Fruit fly (Drosophila melanogaster) whole organism, embryonic: ENCODE data around the gene CG10194.

Experiments
- Atf-2 ChIP-seq: fragments of 200-800 bp; sonication (Bioruptor generic); optimal IDR thresholded peaks from 2 replicates; lab custom pipeline; 2016; ENCODE audit warnings: missing biosample characterization, missing genetic modification characterization
- Bgb ChIP-seq: fragments of 200-800 bp; sonication (Bioruptor generic); IDR thresholded peaks from 2 replicates; pipeline ENCODE4 v1.3.6; 2022; ENCODE audit warnings: missing biosample characterization, missing genetic modification characterization; ENCODE audit not compliant: partially characterized antibody
- CG11093 ChIP-seq: fragments of 200-800 bp; sonication (Bioruptor generic); IDR thresholded peaks from 3 replicates; pipeline ENCODE4 v1.3.6; 2022; ENCODE audit warnings: missing biosample characterization, missing genetic modification characterization
- CG1233 ChIP-seq: fragments of 200-800 bp; sonication (Bioruptor generic); optimal IDR thresholded peaks from 4 replicates; lab custom pipeline; 2018; ENCODE audit warnings: missing biosample characterization, mild to moderate bottlenecking, missing genetic modification characterization
- CG12769 ChIP-seq: fragments of 200-800 bp; sonication (Bioruptor generic); optimal IDR thresholded peaks from 2 replicates; lab custom pipeline; 2019; ENCODE audit warnings: missing biosample characterization, mild to moderate bottlenecking, missing genetic modification characterization, moderate library complexity
- CG12942 ChIP-seq: fragments of 200-800 bp; sonication (Bioruptor generic); optimal IDR thresholded peaks from 3 replicates; lab custom pipeline; 2016; ENCODE audit warnings: missing biosample characterization, missing genetic modification characterization
- CG14441 ChIP-seq: fragments of 200-800 bp; sonication (Bioruptor generic); IDR thresholded peaks from 2 replicates; pipeline ENCODE4 v1.3.6; 2022; ENCODE audit warnings: missing biosample characterization, missing genetic modification characterization
- CG14860 ChIP-seq: fragments of 200-800 bp; sonication (Bioruptor generic); IDR thresholded peaks from 3 replicates; pipeline ENCODE4 v1.3.6; 2022; ENCODE audit warnings: missing biosample characterization, missing genetic modification characterization; ENCODE audit not compliant: partially characterized antibody
- CG17385 ChIP-seq: fragments of 200-800 bp; sonication (Bioruptor generic); optimal IDR thresholded peaks from 3 replicates; lab custom pipeline; 2018; ENCODE audit warnings: missing biosample characterization, mild to moderate bottlenecking, missing genetic modification characterization
- CG2678 ChIP-seq: fragments of 200-800 bp; sonication (Bioruptor generic); optimal IDR thresholded peaks from 3 replicates; lab custom pipeline; 2019; ENCODE audit warnings: missing biosample characterization, mild to moderate bottlenecking, missing genetic modification characterization, moderate library complexity
- CG30020 ChIP-seq: fragments of 200-800 bp; optimal IDR thresholded peaks from 2 replicates; lab custom pipeline; 2019; ENCODE audit warnings: missing biosample characterization, mild to moderate bottlenecking, missing genetic modification characterization, moderate library complexity
- CG31441 ChIP-seq: fragments of 200-800 bp; sonication (Bioruptor generic); IDR thresholded peaks from 2 replicates; pipeline ENCODE4 v1.3.6; 2022; ENCODE audit warnings: missing biosample characterization, missing genetic modification characterization
- CG33213 ChIP-seq: fragments of 200-800 bp; sonication (Bioruptor generic); optimal IDR thresholded peaks from 3 replicates; lab custom pipeline; 2016; ENCODE audit warnings: missing biosample characterization, missing genetic modification characterization
- CG33557 ChIP-seq: fragments of 200-800 bp; sonication (Bioruptor generic); optimal IDR thresholded peaks from 2 replicates; lab custom pipeline; 2019; ENCODE audit warnings: missing biosample characterization, mild to moderate bottlenecking, missing genetic modification characterization, moderate library complexity
- CG34224 ChIP-seq: fragments of 200-800 bp; sonication (Bioruptor generic); IDR thresholded peaks from 3 replicates; pipeline ENCODE4 v1.3.6; 2022; ENCODE audit warnings: missing biosample characterization, missing genetic modification characterization; ENCODE audit not compliant: partially characterized antibody
- CG6254 ChIP-seq: fragments of 200-800 bp; sonication (Bioruptor generic); optimal IDR thresholded peaks from 3 replicates; lab custom pipeline; 2017; ENCODE audit warnings: mild to moderate bottlenecking, missing biosample characterization, missing genetic modification reagents, missing genetic modification characterization
- CG6791 ChIP-seq: fragments of 200-800 bp; sonication (Bioruptor generic); IDR thresholded peaks from 3 replicates; pipeline ENCODE4 v1.3.6; 2022; ENCODE audit warnings: missing biosample characterization, missing genetic modification characterization; ENCODE audit not compliant: partially characterized antibody
- CG7928 ChIP-seq: fragments of 200-800 bp; sonication (Bioruptor generic); optimal IDR thresholded peaks from 2 replicates; lab custom pipeline; 2017; ENCODE audit warnings: missing biosample characterization, mild to moderate bottlenecking, missing genetic modification characterization
- CTCF ChIP-seq: fragments of 200-800 bp; sonication (Bioruptor generic); optimal IDR thresholded peaks from 2 replicates; lab custom pipeline; 2017; ENCODE audit warnings: missing biosample characterization, mild to moderate bottlenecking, missing genetic modification characterization, moderate library complexity
- D ChIP-seq, 2 experiments: fragments of 200-800 bp in 1 of 2; fragments of >200 bp in 1 of 2; sonication (Bioruptor generic) in 1 of 2; optimal IDR thresholded peaks; 2 replicates in 1 of 2; 3 replicates in 1 of 2; lab custom pipeline; 2017; ENCODE audit warnings: mild to moderate bottlenecking in 1 of 2, missing biosample characterization in 1 of 2, missing genetic modification characterization in 1 of 2, missing genetic modification reagents in 1 of 2
- Dip3 ChIP-seq: fragments of 200-800 bp; sonication (Bioruptor generic); optimal IDR thresholded peaks from 3 replicates; lab custom pipeline; 2016; ENCODE audit warnings: missing biosample characterization, missing genetic modification characterization
- Dll ChIP-seq: fragments of 200-800 bp; sonication (Bioruptor generic); IDR thresholded peaks from 4 replicates; pipeline ENCODE4 v1.3.6; 2022; ENCODE audit warnings: missing biosample characterization, missing genetic modification characterization; ENCODE audit not compliant: partially characterized antibody
- Dp ChIP-seq: fragments of 200-800 bp; sonication (Bioruptor generic); optimal IDR thresholded peaks from 2 replicates; lab custom pipeline; 2018; ENCODE audit warnings: missing biosample characterization, mild to moderate bottlenecking, missing genetic modification characterization, moderate library complexity
- Mes4 ChIP-seq: fragments of 200-800 bp; sonication (Bioruptor generic); optimal IDR thresholded peaks from 2 replicates; lab custom pipeline; 2016; ENCODE audit warnings: missing biosample characterization, missing genetic modification characterization
- Myb ChIP-seq: fragments of 200-800 bp; sonication (Bioruptor generic); optimal IDR thresholded peaks from 2 replicates; lab custom pipeline; 2016; ENCODE audit warnings: missing biosample characterization, missing genetic modification characterization
- Nf-YB ChIP-seq: fragments of 200-800 bp; sonication (Bioruptor generic); optimal IDR thresholded peaks from 3 replicates; lab custom pipeline; 2019; ENCODE audit warnings: missing biosample characterization, mild to moderate bottlenecking, missing genetic modification characterization, moderate library complexity
- Ptx1 ChIP-seq: fragments of 200-800 bp; sonication (Bioruptor generic); IDR thresholded peaks from 2 replicates; pipeline ENCODE4 v1.3.6; 2022; ENCODE audit warnings: missing biosample characterization, missing genetic modification characterization
- Scr ChIP-seq: fragments of 200-800 bp; sonication (Bioruptor generic); IDR thresholded peaks from 2 replicates; pipeline ENCODE4 v1.3.6; 2022; ENCODE audit warnings: missing biosample characterization, missing genetic modification characterization; ENCODE audit not compliant: partially characterized antibody
- ac ChIP-seq: fragments of 200-800 bp; sonication (Bioruptor generic); optimal IDR thresholded peaks from 3 replicates; lab custom pipeline; 2017; ENCODE audit warnings: missing biosample characterization, mild to moderate bottlenecking, missing genetic modification characterization
- bcd ChIP-seq: fragments of 200-800 bp; sonication (Bioruptor generic); optimal IDR thresholded peaks from 2 replicates; lab custom pipeline; 2017; ENCODE audit warnings: missing biosample characterization, mild to moderate bottlenecking, missing genetic modification characterization
- btn ChIP-seq: fragments of 200-800 bp; sonication (Bioruptor generic); optimal IDR thresholded peaks from 2 replicates; lab custom pipeline; 2016; ENCODE audit warnings: missing biosample characterization, missing genetic modification characterization
- crc ChIP-seq: fragments of 200-800 bp; sonication (Bioruptor generic); optimal IDR thresholded peaks from 2 replicates; lab custom pipeline; 2016; ENCODE audit warnings: missing biosample characterization, missing genetic modification characterization
- dysf ChIP-seq: fragments of 200-800 bp; sonication (Bioruptor generic); IDR thresholded peaks from 3 replicates; pipeline ENCODE4 v1.3.6; 2022; ENCODE audit warnings: missing biosample characterization, missing genetic modification characterization
- gce ChIP-seq: fragments of 200-800 bp; sonication (Bioruptor generic); IDR thresholded peaks from 3 replicates; pipeline ENCODE4 v1.3.6; 2022; ENCODE audit warnings: missing biosample characterization, missing genetic modification characterization
- inv ChIP-seq: fragments of 200-800 bp; sonication (Bioruptor generic); IDR thresholded peaks from 2 replicates; pipeline ENCODE4 v1.3.6; 2022; ENCODE audit warnings: missing biosample characterization, missing genetic modification characterization; ENCODE audit not compliant: partially characterized antibody
- knrl ChIP-seq: fragments of 200-800 bp; sonication (Bioruptor generic); IDR thresholded peaks from 3 replicates; pipeline ENCODE4 v1.3.6; 2022; ENCODE audit warnings: missing biosample characterization, missing genetic modification characterization; ENCODE audit not compliant: partially characterized antibody
- lilli ChIP-seq: fragments of 200-800 bp; sonication (Bioruptor generic); optimal IDR thresholded peaks from 3 replicates; lab custom pipeline; 2016; ENCODE audit warnings: missing biosample characterization, missing genetic modification characterization
- mld ChIP-seq: fragments of 200-800 bp; sonication (Bioruptor generic); IDR thresholded peaks from 3 replicates; pipeline ENCODE4 v1.3.6; 2022; ENCODE audit warnings: missing biosample characterization, missing genetic modification characterization; ENCODE audit not compliant: partially characterized antibody
- pho ChIP-seq: fragments of 200-800 bp; sonication (Bioruptor generic); optimal IDR thresholded peaks from 2 replicates; lab custom pipeline; 2016; ENCODE audit warnings: missing biosample characterization, missing genetic modification characterization
- phol ChIP-seq: fragments of 200-800 bp; sonication (Bioruptor generic); optimal IDR thresholded peaks from 3 replicates; lab custom pipeline; 2018; ENCODE audit warnings: missing biosample characterization, mild to moderate bottlenecking, missing genetic modification characterization, moderate library complexity
- sob ChIP-seq: fragments of 200-800 bp; sonication (Bioruptor generic); IDR thresholded peaks from 2 replicates; pipeline ENCODE4 v1.3.6; 2022; ENCODE audit warnings: missing biosample characterization, missing genetic modification characterization
- stwl ChIP-seq: fragments of 200-800 bp; sonication (Bioruptor generic); optimal IDR thresholded peaks from 3 replicates; lab custom pipeline; 2018; ENCODE audit warnings: missing biosample characterization, mild to moderate bottlenecking, missing genetic modification characterization, moderate library complexity
- tna ChIP-seq: fragments of 200-800 bp; sonication (Bioruptor generic); IDR thresholded peaks from 2 replicates; pipeline ENCODE4 v1.3.6; 2022; ENCODE audit warnings: missing biosample characterization, missing genetic modification characterization; ENCODE audit not compliant: partially characterized antibody
- trem ChIP-seq: fragments of 200-800 bp; optimal IDR thresholded peaks from 3 replicates; lab custom pipeline; 2019; ENCODE audit warnings: missing biosample characterization, mild to moderate bottlenecking, missing genetic modification characterization, moderate library complexity
- tx ChIP-seq: fragments of 200-800 bp; sonication (Bioruptor generic); optimal IDR thresholded peaks from 2 replicates; lab custom pipeline; 2016; ENCODE audit warnings: missing biosample characterization, missing genetic modification characterization
- unc-4 ChIP-seq: fragments of 200-800 bp; sonication (Bioruptor generic); IDR thresholded peaks from 2 replicates; pipeline ENCODE4 v1.3.6; 2022; ENCODE audit warnings: missing biosample characterization, missing genetic modification characterization; ENCODE audit not compliant: partially characterized antibody
- usp ChIP-seq: fragments of >200 bp; optimal IDR thresholded peaks from 2 replicates; lab custom pipeline; 2017; ENCODE audit warnings: missing biosample characterization, missing genetic modification characterization

The CG10194 gene

DNA sequence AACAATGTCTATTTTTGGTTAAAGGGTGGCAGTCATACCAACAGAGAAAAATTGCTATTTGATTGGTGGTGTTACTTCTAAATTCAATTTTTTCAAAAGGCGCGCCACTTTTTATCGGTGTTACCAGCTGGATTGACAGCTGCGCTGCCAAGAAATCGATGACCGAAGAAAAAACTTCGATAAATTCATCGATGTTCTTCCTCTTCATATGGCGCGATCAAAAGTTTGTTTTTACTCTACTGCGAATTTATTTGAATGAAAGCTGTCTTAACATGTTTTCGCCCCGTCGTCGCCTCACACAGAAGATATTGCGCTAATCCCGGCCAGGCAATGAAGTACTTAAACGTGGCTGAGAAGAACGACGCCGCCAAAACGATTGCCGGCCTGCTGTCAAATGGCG is 8.1 kb upstream of the CG10194 start, which contains the start of gene Top3alpha (continued):
- TF ChIP-seq Dip3 (GFP tag; lab: Kevin White, UChicago) (no peak), CG14860 (GFP tag; lab: Robert Waterston, UW) (peak; percentile 57; the same call in 1 of the 3 replicates), phol (tag; lab: Kevin White, UChicago) (peak; percentile 24), CG6791 (peak; percentile 68), inv (GFP tag; lab: Robert Waterston, UW) (peak; percentile 25; the same call in 1 of the 2 replicates), CTCF (GFP tag; lab: Kevin White, UChicago) (no peak), knrl (GFP tag; lab: Robert Waterston, UW) (peak; percentile 44; the same call in 2 of the 3 replicates), tna (GFP tag; lab: Robert Waterston, UW) (peak; percentile 73), CG31441 (GFP tag; lab: Robert Waterston, UW) (no peak), btn (GFP tag; lab: Kevin White, UChicago) (no peak), stwl (tag; lab: Kevin White, UChicago) (peak; percentile 49), sob (GFP tag; lab: Robert Waterston, UW) (no peak), CG7928 (GFP tag; lab: Kevin White, UChicago) (no peak), usp (GFP tag; lab: Kevin White, UChicago) (no peak), CG1233 (GFP tag; lab: Kevin White, UChicago) (no peak), CG6254 (GFP tag; lab: Kevin White, UChicago) (no peak), CG34224 (GFP tag; lab: Robert Waterston, UW) (peak; percentile 80), unc-4 (peak; percentile 70), trem (tag; lab: Kevin White, UChicago) (peak; percentile 74), lilli (GFP tag; lab: Kevin White, UChicago) (no peak), Myb (GFP tag; lab: Kevin White, UChicago) (peak; percentile 25), CG33213 (GFP tag; lab: Kevin White, UChicago) (no peak), CG2678 (tag; lab: Kevin White, UChicago) (no peak), mld (GFP tag; lab: Robert Waterston, UW) (0 out of 3 replicates have a peak, but pooled peaks have one; percentile 27), Dp (GFP tag; lab: Kevin White, UChicago) (peak; percentile 99), Scr (GFP tag; lab: Robert Waterston, UW) (peak; percentile 59), CG17385 (GFP tag; lab: Kevin White, UChicago) (peak; percentile 97), tx (GFP tag; lab: Kevin White, UChicago) (no peak), Mes4 (GFP tag; lab: Kevin White, UChicago) (no peak), ac (no peak), Dll (GFP tag; lab: Robert Waterston, UW) (peak; percentile 76), crc (GFP tag; lab: Kevin White, UChicago) (no peak)

- TF ChIP-seq CG14860 (GFP tag; lab: Robert Waterston, UW) (peak; percentile 64; the same call in 1 of the 3 replicates), Nf-YB (peak; percentile 49), CG12942 (GFP tag; lab: Kevin White, UChicago) (peak; percentile 31), Bgb (GFP tag; lab: Robert Waterston, UW) (peak; percentile 57; the same call in 1 of the 2 replicates), inv (GFP tag; lab: Robert Waterston, UW) (peak; percentile 62), dysf (GFP tag; lab: Robert Waterston, UW) (peak; percentile 61; the same call in 2 of the 3 replicates), gce (GFP tag; lab: Robert Waterston, UW) (no peak), Ptx1 (GFP tag; lab: Robert Waterston, UW) (peak; percentile 72), Atf-2 (GFP tag; lab: Kevin White, UChicago) (no peak), bcd (GFP tag; lab: Kevin White, UChicago) (peak; percentile 63), CG12769 (tag; lab: Kevin White, UChicago) (no peak), CG11093 (GFP tag; lab: Robert Waterston, UW) (0 out of 3 replicates have a peak, but pooled peaks have one; percentile 32), pho (GFP tag; lab: Kevin White, UChicago) (no peak), CG33557 (GFP tag; lab: Kevin White, UChicago) (peak; percentile 58), D (optimal IDR thresholded peaks at IDR 0.05; lab: Kevin White, UChicago) (no peak), D (GFP tag; optimal IDR thresholded peaks at IDR 0.05; lab: Kevin White, UChicago) (peak; percentile 40), CG30020 (tag; lab: Kevin White, UChicago) (peak; percentile 83), CG14441 (GFP tag; lab: Robert Waterston, UW) (no peak)
Observed at dm6 chr2L:19492934-19493686, 3.2 kb upstream of the CG10194 start, which contains the start of the genes swm and Ctu2. Gene swm, plus strand, starts transcription at chr2L:19493251. Gene Ctu2, minus strand, starts transcription at chr2L:19493253.
